Fruit fly (Drosophila melanogaster) whole organism, embryonic: ENCODE data around the gene CG8814.
A peak's percentile ranks its signal among the peaks of the same experiment; 100 is the strongest.

Experiments used
- CG10147 ChIP-seq: fragments of 200-800 bp; sonication (Bioruptor generic); optimal IDR thresholded peaks from 2 replicates; lab custom pipeline; 2019; ENCODE audit warnings: missing biosample characterization, mild to moderate bottlenecking, missing genetic modification characterization, moderate library complexity
- CG1024 ChIP-seq: fragments of 200-800 bp; sonication (Bioruptor generic); IDR thresholded peaks from 2 replicates; pipeline ENCODE4 v1.3.6; 2022; ENCODE audit warnings: missing biosample characterization, missing genetic modification characterization
- CG10321 ChIP-seq: fragments of 200-800 bp; sonication (Bioruptor generic); IDR thresholded peaks from 2 replicates; pipeline ENCODE4 v1.3.6; 2022; ENCODE audit warnings: missing biosample characterization, missing genetic modification characterization
- CG10565 ChIP-seq: fragments of 200-800 bp; sonication (Bioruptor generic); optimal IDR thresholded peaks from 3 replicates; lab custom pipeline; 2016; ENCODE audit warnings: missing biosample characterization, mild to moderate bottlenecking, missing genetic modification characterization
- CG10654 ChIP-seq: fragments of 200-800 bp; sonication (Bioruptor generic); optimal IDR thresholded peaks from 2 replicates; lab custom pipeline; 2016; ENCODE audit warnings: missing biosample characterization, missing genetic modification characterization
- CG11398 ChIP-seq: fragments of 200-800 bp; sonication (Bioruptor generic); optimal IDR thresholded peaks from 2 replicates; lab custom pipeline; 2016; ENCODE audit warnings: missing biosample characterization, missing genetic modification characterization
- CG13296 ChIP-seq: fragments of 200-800 bp; sonication (Bioruptor generic); optimal IDR thresholded peaks from 3 replicates; lab custom pipeline; 2018; ENCODE audit warnings: missing biosample characterization, mild to moderate bottlenecking, missing genetic modification characterization
- CG15514 ChIP-seq: fragments of 200-800 bp; sonication (Bioruptor generic); optimal IDR thresholded peaks from 3 replicates; lab custom pipeline; 2017; ENCODE audit warnings: missing biosample characterization, missing genetic modification characterization, mild to moderate bottlenecking, moderate library complexity, missing genetic modification reagents
- CG1647 ChIP-seq: fragments of 200-800 bp; sonication (Bioruptor generic); optimal IDR thresholded peaks from 3 replicates; lab custom pipeline; 2016; ENCODE audit warnings: missing biosample characterization, missing genetic modification characterization
- CG17361 ChIP-seq: fragments of 200-800 bp; sonication (Bioruptor generic); IDR thresholded peaks from 3 replicates; pipeline ENCODE4 v1.3.6; 2022; ENCODE audit warnings: missing biosample characterization, missing genetic modification characterization
- CG18262 ChIP-seq: fragments of 200-800 bp; optimal IDR thresholded peaks from 3 replicates; lab custom pipeline; 2019; ENCODE audit warnings: missing biosample characterization, mild to moderate bottlenecking, missing genetic modification characterization, moderate library complexity
- CG2202 ChIP-seq: fragments of 200-800 bp; sonication (Bioruptor generic); optimal IDR thresholded peaks from 2 replicates; lab custom pipeline; 2018; ENCODE audit warnings: missing biosample characterization, mild to moderate bottlenecking, missing genetic modification characterization
- CG2678 ChIP-seq: fragments of 200-800 bp; sonication (Bioruptor generic); optimal IDR thresholded peaks from 3 replicates; lab custom pipeline; 2019; ENCODE audit warnings: missing biosample characterization, mild to moderate bottlenecking, missing genetic modification characterization, moderate library complexity
- CG2712 ChIP-seq: fragments of 200-800 bp; optimal IDR thresholded peaks from 3 replicates; lab custom pipeline; 2019; ENCODE audit warnings: missing biosample characterization, mild to moderate bottlenecking, missing genetic modification characterization, moderate library complexity
- CG30431 ChIP-seq: fragments of 200-800 bp; sonication (Bioruptor generic); optimal IDR thresholded peaks from 2 replicates; lab custom pipeline; 2017; ENCODE audit warnings: missing biosample characterization, missing genetic modification characterization
- CG3281 ChIP-seq: fragments of 200-800 bp; sonication (Bioruptor generic); optimal IDR thresholded peaks from 3 replicates; lab custom pipeline; 2017; ENCODE audit warnings: missing biosample characterization, mild to moderate bottlenecking, missing genetic modification characterization
- CG34376 ChIP-seq: fragments of 200-800 bp; sonication (Bioruptor generic); optimal IDR thresholded peaks from 2 replicates; lab custom pipeline; 2018; ENCODE audit warnings: missing biosample characterization, mild to moderate bottlenecking, missing genetic modification characterization
- CG6791 ChIP-seq: fragments of 200-800 bp; sonication (Bioruptor generic); IDR thresholded peaks from 3 replicates; pipeline ENCODE4 v1.3.6; 2022; ENCODE audit warnings: missing biosample characterization, missing genetic modification characterization; ENCODE audit not compliant: partially characterized antibody
- CG7556 ChIP-seq: fragments of 200-800 bp; sonication (Bioruptor generic); optimal IDR thresholded peaks from 2 replicates; lab custom pipeline; 2017; ENCODE audit warnings: missing biosample characterization, mild to moderate bottlenecking, missing genetic modification characterization
- CG7839 ChIP-seq: fragments of 200-800 bp; sonication (Bioruptor generic); optimal IDR thresholded peaks from 3 replicates; lab custom pipeline; 2018; ENCODE audit warnings: missing biosample characterization, mild to moderate bottlenecking, missing genetic modification characterization, moderate library complexity
- CG7963 ChIP-seq: fragments of 200-800 bp; sonication (Bioruptor generic); IDR thresholded peaks from 3 replicates; pipeline ENCODE4 v1.3.6; 2022; ENCODE audit warnings: missing biosample characterization, missing genetic modification characterization; ENCODE audit not compliant: partially characterized antibody
- CG8281 ChIP-seq: fragments of 200-800 bp; sonication (Bioruptor generic); optimal IDR thresholded peaks from 2 replicates; lab custom pipeline; 2018; ENCODE audit warnings: missing biosample characterization, mild to moderate bottlenecking, missing genetic modification characterization, moderate library complexity
- CG8359 ChIP-seq: fragments of 200-800 bp; sonication (Bioruptor generic); optimal IDR thresholded peaks from 2 replicates; lab custom pipeline; 2017; ENCODE audit warnings: missing biosample characterization, mild to moderate bottlenecking, missing genetic modification characterization, borderline replicate concordance
- CG9437 ChIP-seq: fragments of 200-800 bp; sonication (Bioruptor generic); optimal IDR thresholded peaks from 2 replicates; lab custom pipeline; 2018; ENCODE audit warnings: missing biosample characterization, mild to moderate bottlenecking, missing genetic modification characterization
- CG9876 ChIP-seq: fragments of 200-800 bp; sonication (Bioruptor generic); optimal IDR thresholded peaks from 2 replicates; lab custom pipeline; 2016; ENCODE audit warnings: missing biosample characterization, missing genetic modification characterization
- D19B ChIP-seq: fragments of 200-800 bp; sonication (Bioruptor generic); optimal IDR thresholded peaks from 2 replicates; lab custom pipeline; 2017; ENCODE audit warnings: missing biosample characterization, mild to moderate bottlenecking, missing genetic modification characterization
- Lim3 ChIP-seq: fragments of 200-800 bp; sonication (Bioruptor generic); IDR thresholded peaks from 2 replicates; pipeline ENCODE4 v1.3.6; 2022; ENCODE audit warnings: missing biosample characterization, missing genetic modification characterization
- NC2β ChIP-seq: fragments of 200-800 bp; sonication (Bioruptor generic); optimal IDR thresholded peaks from 2 replicates; lab custom pipeline; 2016; ENCODE audit warnings: missing biosample characterization, missing genetic modification characterization
- NFAT ChIP-seq: fragments of 200-800 bp; sonication (Bioruptor generic); IDR thresholded peaks from 2 replicates; pipeline ENCODE4 v1.3.6; 2022; ENCODE audit warnings: missing biosample characterization, missing genetic modification characterization
- PHDP ChIP-seq: fragments of 200-800 bp; sonication (Bioruptor generic); optimal IDR thresholded peaks from 3 replicates; lab custom pipeline; 2018; ENCODE audit warnings: missing biosample characterization, mild to moderate bottlenecking, missing genetic modification characterization, moderate library complexity
- Rfx ChIP-seq: fragments of 200-800 bp; sonication (Bioruptor generic); IDR thresholded peaks from 2 replicates; pipeline ENCODE4 v1.3.6; 2022; ENCODE audit warnings: missing biosample characterization, missing genetic modification characterization
- Sox102F ChIP-seq: fragments of 200-800 bp; sonication (Bioruptor generic); optimal IDR thresholded peaks from 2 replicates; lab custom pipeline; 2018; ENCODE audit warnings: missing biosample characterization, mild to moderate bottlenecking, missing genetic modification characterization, moderate library complexity
- btn ChIP-seq: fragments of 200-800 bp; sonication (Bioruptor generic); optimal IDR thresholded peaks from 2 replicates; lab custom pipeline; 2016; ENCODE audit warnings: missing biosample characterization, missing genetic modification characterization
- corto ChIP-seq: fragments of 200-800 bp; sonication (Bioruptor generic); optimal IDR thresholded peaks from 2 replicates; lab custom pipeline; 2016; ENCODE audit warnings: missing biosample characterization, mild to moderate bottlenecking, missing genetic modification characterization, moderate library complexity
- dmrt99B ChIP-seq: fragments of 200-800 bp; sonication (Bioruptor generic); optimal IDR thresholded peaks from 2 replicates; lab custom pipeline; 2018; ENCODE audit warnings: missing biosample characterization, mild to moderate bottlenecking, missing genetic modification characterization, moderate library complexity
- eve ChIP-seq, 2 experiments: fragments of >200 bp; optimal IDR thresholded peaks; 2 replicates each; lab custom pipeline; 2017; ENCODE audit warnings: missing biosample characterization in 2 of 2, missing genetic modification characterization in 2 of 2
- fd96Cb ChIP-seq: fragments of 200-800 bp; sonication (Bioruptor generic); optimal IDR thresholded peaks from 2 replicates; lab custom pipeline; 2018; ENCODE audit warnings: missing biosample characterization, mild to moderate bottlenecking, missing genetic modification characterization, moderate library complexity
- grau ChIP-seq: fragments of 200-800 bp; optimal IDR thresholded peaks from 3 replicates; lab custom pipeline; 2019; ENCODE audit warnings: missing biosample characterization, mild to moderate bottlenecking, missing genetic modification characterization, moderate library complexity
- her ChIP-seq: fragments of 200-800 bp; sonication (Bioruptor generic); optimal IDR thresholded peaks from 2 replicates; lab custom pipeline; 2016; ENCODE audit warnings: missing biosample characterization, missing genetic modification characterization
- lola ChIP-seq, 3 experiments: fragments of >200 bp in 2 of 3; fragments of 200-800 bp in 1 of 3; sonication (Bioruptor generic) in 1 of 3; optimal IDR thresholded peaks; 2 replicates each; lab custom pipeline; 2017 to 2019; ENCODE audit warnings: missing biosample characterization in 3 of 3, missing genetic modification characterization in 3 of 3, mild to moderate bottlenecking in 1 of 3, moderate library complexity in 1 of 3
- lov ChIP-seq, 2 experiments: fragments of 200-800 bp in 1 of 2; fragments of >200 bp in 1 of 2; sonication (Bioruptor generic) in 1 of 2; IDR thresholded peaks in 1 of 2; optimal IDR thresholded peaks in 1 of 2; 2 replicates in 1 of 2; 3 replicates in 1 of 2; pipeline versions ENCODE4 v1.3.6 to Lab custom; 2017 to 2022; ENCODE audit warnings: missing biosample characterization in 1 of 2, missing genetic modification characterization in 1 of 2
- pan ChIP-seq, 4 experiments: fragments of >200 bp in 3 of 4; fragments of 200-800 bp in 1 of 4; sonication (Bioruptor generic) in 1 of 4; optimal IDR thresholded peaks in 3 of 4; IDR thresholded peaks in 1 of 4; 2 replicates each; pipeline versions ENCODE4 v1.3.6 to Lab custom; 2017 to 2022; ENCODE audit warnings: missing biosample characterization in 2 of 4, missing genetic modification characterization in 2 of 4, mixed read lengths in 1 of 4
- ranshi ChIP-seq: fragments of 200-800 bp; sonication (Bioruptor generic); IDR thresholded peaks from 2 replicates; pipeline ENCODE4 v1.3.6; 2022; ENCODE audit warnings: missing biosample characterization, missing genetic modification characterization
- sr ChIP-seq: fragments of 200-800 bp; sonication (Bioruptor generic); IDR thresholded peaks from 3 replicates; pipeline ENCODE4 v1.3.6; 2022; ENCODE audit warnings: missing biosample characterization, missing genetic modification characterization
- stc ChIP-seq: fragments of 200-800 bp; sonication (Bioruptor generic); IDR thresholded peaks from 2 replicates; pipeline ENCODE4 v1.3.6; 2022; ENCODE audit warnings: missing biosample characterization, missing genetic modification characterization
- tll ChIP-seq, 2 experiments: fragments of 200-800 bp in 1 of 2; fragments of >200 bp in 1 of 2; sonication (Bioruptor generic) in 1 of 2; optimal IDR thresholded peaks; 2 replicates each; lab custom pipeline; 2017 to 2019; ENCODE audit warnings: missing biosample characterization in 2 of 2, missing genetic modification characterization in 2 of 2, mild to moderate bottlenecking in 1 of 2, moderate library complexity in 1 of 2
- unpg ChIP-seq: fragments of 200-800 bp; sonication (Bioruptor generic); optimal IDR thresholded peaks from 3 replicates; lab custom pipeline; 2018; ENCODE audit warnings: missing biosample characterization, mild to moderate bottlenecking, missing genetic modification characterization, moderate library complexity

The CG8814 gene

DNA sequence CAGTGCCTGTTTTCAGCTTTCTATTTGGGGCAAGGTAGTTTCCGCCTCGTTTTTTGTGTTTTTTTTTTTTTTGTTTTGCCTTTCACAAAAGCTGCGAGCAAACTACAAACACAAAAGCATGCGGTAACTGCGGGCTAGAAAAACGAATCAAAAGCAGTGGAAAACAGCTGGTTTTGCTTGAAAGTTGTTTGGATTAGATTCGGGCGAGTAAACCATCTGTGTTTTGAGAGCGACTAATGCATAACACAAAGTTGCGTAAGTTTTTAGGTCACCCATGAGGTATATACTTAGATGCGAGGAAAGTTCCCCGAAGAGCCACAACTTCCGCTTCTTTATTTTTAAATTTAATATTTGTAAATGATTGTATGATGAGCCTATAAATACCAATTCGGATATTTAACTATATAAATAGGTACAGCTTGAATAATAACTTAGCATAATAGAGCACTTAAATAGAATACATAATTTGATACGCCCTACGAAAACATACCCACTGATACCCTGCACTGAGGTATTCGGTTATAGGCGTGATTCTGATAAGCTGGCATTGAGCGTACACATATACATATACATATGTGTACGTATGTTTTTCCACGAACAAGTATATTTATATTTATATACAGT, 2.3 kb upstream of the CG8814 start (continued):
- TF ChIP-seq sr (GFP tag; lab: Robert Waterston, UW) = no peak
- no peak for TF ChIP-seq lola (GFP tag; optimal IDR thresholded peaks at IDR 0.05; lab: Kevin White, UChicago)
- no peak for TF ChIP-seq lov (optimal IDR thresholded peaks at IDR 0.05; lab: Kevin White, UChicago)
- no peak for TF ChIP-seq lov (GFP tag; IDR thresholded peaks at IDR 0.05; lab: Robert Waterston, UW)
- peak; percentile 29 for TF ChIP-seq CG2712 (tag; lab: Kevin White, UChicago)
- peak; percentile 57 for TF ChIP-seq CG15514 (GFP tag; lab: Kevin White, UChicago)
- TF ChIP-seq her (GFP tag; lab: Kevin White, UChicago) = no peak
- peak; percentile 55 for TF ChIP-seq CG13296 (GFP tag; lab: Kevin White, UChicago)
- peak; percentile 62 for TF ChIP-seq Rfx (GFP tag; lab: Robert Waterston, UW)
- no peak for TF ChIP-seq CG10321 (GFP tag; lab: Robert Waterston, UW)
- TF ChIP-seq CG10654 = no peak
- peak; percentile 46 for TF ChIP-seq CG7556 (GFP tag; lab: Kevin White, UChicago)
- no peak for TF ChIP-seq CG11398 (GFP tag; lab: Kevin White, UChicago)
- TF ChIP-seq CG2202 (tag; lab: Kevin White, UChicago) = no peak
- TF ChIP-seq D19B = peak; percentile 96
- no peak for TF ChIP-seq ranshi (GFP tag; lab: Robert Waterston, UW)
- peak; percentile 12 for TF ChIP-seq unpg (GFP tag; lab: Kevin White, UChicago)
- no peak for TF ChIP-seq CG6791
- TF ChIP-seq CG8281 (tag; lab: Kevin White, UChicago) = no peak
- TF ChIP-seq CG30431 (GFP tag; lab: Kevin White, UChicago) = no peak
- TF ChIP-seq Sox102F (GFP tag; lab: Kevin White, UChicago) = no peak
- TF ChIP-seq CG3281 = peak; percentile 34
- 0 out of 2 replicates have a peak, but pooled peaks have one; percentile 18 for TF ChIP-seq CG1024
- peak; percentile 31 for TF ChIP-seq CG10147 (GFP tag; lab: Kevin White, UChicago)
- TF ChIP-seq CG1647 = no peak
- no peak for TF ChIP-seq corto
- TF ChIP-seq CG8359 (GFP tag; lab: Kevin White, UChicago) = no peak
- peak; percentile 17 for TF ChIP-seq fd96Cb (tag; lab: Kevin White, UChicago)
- TF ChIP-seq CG9876 (GFP tag; lab: Kevin White, UChicago) = no peak
- peak; percentile 72 for TF ChIP-seq CG7839
- TF ChIP-seq tll (GFP tag; optimal IDR thresholded peaks at IDR 0.05; lab: Kevin White, UChicago) = no peak
- peak; percentile 60 for TF ChIP-seq dmrt99B (tag; lab: Kevin White, UChicago)
- TF ChIP-seq CG17361 (GFP tag; lab: Robert Waterston, UW) = peak; percentile 34; the same call in 1 of the 3 replicates
- peak; percentile 69 for TF ChIP-seq CG2678 (tag; lab: Kevin White, UChicago)
- TF ChIP-seq PHDP = peak; percentile 13
- peak; percentile 28; the same call in 1 of the 2 replicates for TF ChIP-seq stc (GFP tag; lab: Robert Waterston, UW)
- TF ChIP-seq NC2β (GFP tag; lab: Kevin White, UChicago) = no peak
- TF ChIP-seq CG10565 (GFP tag; lab: Kevin White, UChicago) = no peak
- TF ChIP-seq NFAT (GFP tag; lab: Robert Waterston, UW) = no peak
- no peak for TF ChIP-seq eve (GFP tag; optimal IDR thresholded peaks at IDR 0.05; lab: Kevin White, UChicago)
- peak; percentile 74 for TF ChIP-seq CG34376 (GFP tag; lab: Kevin White, UChicago)
- peak; percentile 34 for TF ChIP-seq CG9437 (GFP tag; lab: Kevin White, UChicago)
- 0 out of 3 replicates have a peak, but pooled peaks have one; percentile 8 for TF ChIP-seq CG7963 (GFP tag; lab: Robert Waterston, UW)
- TF ChIP-seq grau (tag; lab: Kevin White, UChicago) = peak; percentile 52
- no peak for TF ChIP-seq btn
- peak; percentile 17 for TF ChIP-seq CG18262 (tag; lab: Kevin White, UChicago)
- no peak for TF ChIP-seq Lim3 (GFP tag; lab: Robert Waterston, UW)
- TF ChIP-seq pan (optimal IDR thresholded peaks at IDR 0.05; lab: Kevin White, UChicago) = no peak
- TF ChIP-seq pan (GFP tag; optimal IDR thresholded peaks at IDR 0.05 in 1 of 2, IDR thresholded peaks at IDR 0.05 in 1 of 2) = peak in 1 of 2 experiments; percentile 63
